Fruit fly (Drosophila melanogaster) whole organism, prepupa: Measurements from ENCODE around the gene Secp43.

ENCODE experiments used
- Blimp-1 ChIP-seq: fragments of 200-800 bp; sonication (Bioruptor generic); optimal IDR thresholded peaks from 3 replicates; lab custom pipeline; 2017; ENCODE audit warnings: missing biosample characterization, missing genetic modification characterization, mild to moderate bottlenecking, moderate library complexity, missing genetic modification reagents
- CG10631 ChIP-seq: fragments of 200-800 bp; sonication (Bioruptor generic); optimal IDR thresholded peaks from 2 replicates; lab custom pipeline; 2016; ENCODE audit warnings: missing biosample characterization, missing genetic modification characterization
- CG10669 ChIP-seq: fragments of 200-800 bp; sonication (Bioruptor generic); optimal IDR thresholded peaks from 3 replicates; lab custom pipeline; 2018; ENCODE audit warnings: missing biosample characterization, mild to moderate bottlenecking, missing genetic modification characterization, moderate library complexity
- CG11294 ChIP-seq: fragments of 200-800 bp; sonication (Bioruptor generic); IDR thresholded peaks from 2 replicates; pipeline ENCODE4 v1.3.6; 2022; ENCODE audit warnings: missing biosample characterization, missing genetic modification characterization
- CG11762 ChIP-seq: fragments of 200-800 bp; sonication (Bioruptor generic); optimal IDR thresholded peaks from 3 replicates; lab custom pipeline; 2016; ENCODE audit warnings: missing biosample characterization, missing genetic modification characterization; ENCODE audit not compliant: insufficient read depth
- CG15336 ChIP-seq: fragments of 200-800 bp; sonication (Bioruptor generic); IDR thresholded peaks from 2 replicates; pipeline ENCODE4 v1.3.6; 2022; ENCODE audit warnings: missing biosample characterization, missing genetic modification characterization
- CG1621 ChIP-seq: fragments of 200-800 bp; sonication (Bioruptor generic); optimal IDR thresholded peaks from 3 replicates; lab custom pipeline; 2018; ENCODE audit warnings: missing biosample characterization, mild to moderate bottlenecking, missing genetic modification characterization
- CG3032 ChIP-seq: fragments of 200-800 bp; optimal IDR thresholded peaks from 2 replicates; lab custom pipeline; 2019; ENCODE audit warnings: missing biosample characterization, mild to moderate bottlenecking, missing genetic modification characterization, moderate library complexity
- CG31627 ChIP-seq: fragments of 200-800 bp; sonication (Bioruptor generic); optimal IDR thresholded peaks from 3 replicates; lab custom pipeline; 2016; ENCODE audit warnings: missing biosample characterization, missing genetic modification characterization
- CG6163 ChIP-seq: fragments of 200-800 bp; sonication (Bioruptor generic); IDR thresholded peaks from 3 replicates; pipeline ENCODE4 v1.3.6; 2022; ENCODE audit warnings: missing biosample characterization, missing genetic modification characterization
- CG6854 ChIP-seq: fragments of 200-800 bp; sonication (Bioruptor generic); optimal IDR thresholded peaks from 2 replicates; lab custom pipeline; 2017; ENCODE audit warnings: missing biosample characterization, mild to moderate bottlenecking, missing genetic modification characterization
- CG7368 ChIP-seq: fragments of 200-800 bp; sonication (Bioruptor generic); optimal IDR thresholded peaks from 3 replicates; lab custom pipeline; 2016; ENCODE audit warnings: missing biosample characterization, missing genetic modification characterization
- CG8119 ChIP-seq: fragments of 200-800 bp; sonication (Bioruptor generic); IDR thresholded peaks from 3 replicates; pipeline ENCODE4 v1.3.6; 2022; ENCODE audit warnings: missing biosample characterization, missing genetic modification characterization
- CG8319 ChIP-seq: fragments of 200-800 bp; sonication (Bioruptor generic); optimal IDR thresholded peaks from 3 replicates; lab custom pipeline; 2016; ENCODE audit warnings: missing biosample characterization, missing genetic modification characterization
- Eip75B ChIP-seq: fragments of 200-800 bp; sonication (Bioruptor generic); optimal IDR thresholded peaks from 3 replicates; lab custom pipeline; 2016; ENCODE audit warnings: missing biosample characterization, missing genetic modification characterization
- Eip78C ChIP-seq: fragments of 200-800 bp; sonication (Bioruptor generic); peaks from one replicate; lab custom pipeline; 2016; ENCODE audit warnings: missing biosample characterization, missing genetic modification characterization
- Eip93F ChIP-seq: fragments of 200-800 bp; sonication (Bioruptor generic); optimal IDR thresholded peaks from 2 replicates; lab custom pipeline; 2016; ENCODE audit warnings: missing biosample characterization, mild to moderate bottlenecking, missing genetic modification characterization
- Ets21C ChIP-seq: fragments of 200-800 bp; sonication (Bioruptor generic); optimal IDR thresholded peaks from 3 replicates; lab custom pipeline; 2016; ENCODE audit warnings: missing biosample characterization, missing genetic modification characterization
- Ets96B ChIP-seq: fragments of 200-800 bp; optimal IDR thresholded peaks from 2 replicates; lab custom pipeline; 2019; ENCODE audit warnings: missing biosample characterization, mild to moderate bottlenecking, missing genetic modification characterization, moderate library complexity
- Gug ChIP-seq: fragments of 200-800 bp; sonication (Bioruptor generic); IDR thresholded peaks from 2 replicates; pipeline ENCODE4 v1.3.6; 2022; ENCODE audit warnings: missing biosample characterization, missing genetic modification characterization
- Hr38 ChIP-seq: sonication (Bioruptor generic); optimal IDR thresholded peaks from 2 replicates; lab custom pipeline; 2016; ENCODE audit warnings: missing biosample characterization, missing genetic modification characterization
- Hr39 ChIP-seq: fragments of 200-800 bp; sonication (Bioruptor generic); optimal IDR thresholded peaks from 2 replicates; lab custom pipeline; 2016; ENCODE audit warnings: missing biosample characterization, missing genetic modification characterization
- Hr4 ChIP-seq: fragments of 200-800 bp; sonication (Bioruptor generic); optimal IDR thresholded peaks from 3 replicates; lab custom pipeline; 2016; ENCODE audit warnings: missing biosample characterization, missing genetic modification characterization
- Met ChIP-seq: fragments of 200-800 bp; sonication (Bioruptor generic); optimal IDR thresholded peaks from 3 replicates; lab custom pipeline; 2016; ENCODE audit warnings: missing biosample characterization, missing genetic modification characterization
- OdsH ChIP-seq: fragments of 200-800 bp; sonication (Bioruptor generic); optimal IDR thresholded peaks from 3 replicates; lab custom pipeline; 2016; ENCODE audit warnings: missing biosample characterization, missing genetic modification characterization
- Smox ChIP-seq: fragments of 200-800 bp; sonication (Bioruptor generic); optimal IDR thresholded peaks from 3 replicates; lab custom pipeline; 2016; ENCODE audit warnings: missing biosample characterization, missing genetic modification characterization
- Sox14 ChIP-seq: fragments of 200-800 bp; sonication (Bioruptor generic); optimal IDR thresholded peaks from 3 replicates; lab custom pipeline; 2016; ENCODE audit warnings: missing biosample characterization, missing genetic modification characterization
- Sox15 ChIP-seq: fragments of 200-800 bp; sonication (Bioruptor generic); optimal IDR thresholded peaks from 3 replicates; lab custom pipeline; 2016; ENCODE audit warnings: missing biosample characterization, missing genetic modification characterization
- achi ChIP-seq: fragments of 200-800 bp; sonication (Bioruptor generic); optimal IDR thresholded peaks from 3 replicates; lab custom pipeline; 2016; ENCODE audit warnings: missing biosample characterization, missing genetic modification characterization
- dsx ChIP-seq: fragments of 200-800 bp; optimal IDR thresholded peaks from 3 replicates; lab custom pipeline; 2019; ENCODE audit warnings: missing biosample characterization, mild to moderate bottlenecking, missing genetic modification characterization, moderate library complexity; ENCODE audit not compliant: poor library complexity, severe bottlenecking
- eg ChIP-seq: fragments of 200-800 bp; sonication (Bioruptor generic); IDR thresholded peaks from 3 replicates; pipeline ENCODE4 v1.3.6; 2022; ENCODE audit warnings: missing biosample characterization, missing genetic modification characterization
- esn ChIP-seq: fragments of 200-800 bp; sonication (Bioruptor generic); optimal IDR thresholded peaks from 2 replicates; lab custom pipeline; 2016; ENCODE audit warnings: missing biosample characterization, mild to moderate bottlenecking, missing genetic modification characterization, moderate library complexity
- fd85E ChIP-seq: fragments of 200-800 bp; sonication (Bioruptor generic); optimal IDR thresholded peaks from 3 replicates; lab custom pipeline; 2016; ENCODE audit warnings: missing biosample characterization, missing genetic modification characterization
- fkh ChIP-seq: fragments of 200-800 bp; sonication (Bioruptor generic); optimal IDR thresholded peaks from 3 replicates; lab custom pipeline; 2017; ENCODE audit warnings: missing biosample characterization, mild to moderate bottlenecking, missing genetic modification characterization, moderate library complexity
- lz ChIP-seq: fragments of 200-800 bp; sonication (Bioruptor generic); optimal IDR thresholded peaks from 3 replicates; lab custom pipeline; 2016; ENCODE audit warnings: missing biosample characterization, missing genetic modification characterization
- net ChIP-seq: fragments of 200-800 bp; sonication (Bioruptor generic); optimal IDR thresholded peaks from 3 replicates; lab custom pipeline; 2016; ENCODE audit warnings: missing biosample characterization, missing genetic modification characterization
- pdm3 ChIP-seq: fragments of 200-800 bp; sonication (Bioruptor generic); optimal IDR thresholded peaks from 3 replicates; lab custom pipeline; 2016; ENCODE audit warnings: missing biosample characterization, missing genetic modification characterization
- salr ChIP-seq, 2 experiments: fragments of 200-800 bp; sonication (Bioruptor generic); optimal IDR thresholded peaks; 3 replicates each; lab custom pipeline; 2016 to 2018; ENCODE audit warnings: missing biosample characterization in 2 of 2, missing genetic modification characterization in 2 of 2, mild to moderate bottlenecking in 1 of 2
- ss ChIP-seq, 2 experiments: fragments of 200-800 bp; sonication (Bioruptor generic); optimal IDR thresholded peaks; 2 replicates in 1 of 2; 3 replicates in 1 of 2; lab custom pipeline; 2017 to 2018; ENCODE audit warnings: mild to moderate bottlenecking in 2 of 2, missing biosample characterization in 2 of 2, missing genetic modification characterization in 2 of 2, moderate library complexity in 1 of 2
- svp ChIP-seq: fragments of 200-800 bp; sonication (Bioruptor generic); peaks from one replicate; lab custom pipeline; 2016; ENCODE audit warnings: missing biosample characterization, missing genetic modification characterization
- topi ChIP-seq: fragments of 200-800 bp; sonication (Bioruptor generic); optimal IDR thresholded peaks from 3 replicates; lab custom pipeline; 2016; ENCODE audit warnings: missing biosample characterization, missing genetic modification characterization
- vri ChIP-seq: fragments of 200-800 bp; sonication (Bioruptor generic); optimal IDR thresholded peaks from 3 replicates; lab custom pipeline; 2016; ENCODE audit warnings: missing biosample characterization, mild to moderate bottlenecking, missing genetic modification characterization

Gene Secp43

dm6 chr2L:4458119-4459056, 4.1 kb upstream of the Secp43 start, which contains the start of gene RpL27A (continued):
- peak; percentile 79 for TF ChIP-seq esn
- peak in 1 of 2 experiments; percentile 78 for TF ChIP-seq salr (GFP tag; optimal IDR thresholded peaks at IDR 0.05; lab: Kevin White, UChicago)
- peak; percentile 69 for TF ChIP-seq achi
- TF ChIP-seq CG11294 (GFP tag; lab: Robert Waterston, UW), result no peak; the same call in 1 of the 2 replicates
- no peak for TF ChIP-seq Gug
- TF ChIP-seq Hr4 (GFP tag; lab: Kevin White, UChicago), result peak; percentile 65
- TF ChIP-seq topi (GFP tag; lab: Kevin White, UChicago), result peak; percentile 58
- no peak for TF ChIP-seq Hr38 (GFP tag; lab: Kevin White, UChicago)
- peak; percentile 49 for TF ChIP-seq Hr39 (GFP tag; lab: Kevin White, UChicago)
- no peak for TF ChIP-seq Eip93F (GFP tag; lab: Kevin White, UChicago)
- TF ChIP-seq CG6163, result peak; percentile 87
- TF ChIP-seq net (GFP tag; lab: Kevin White, UChicago), result peak; percentile 78
- peak; percentile 43 for TF ChIP-seq CG3032 (tag; lab: Kevin White, UChicago)
- peak; percentile 70 for TF ChIP-seq OdsH
- TF ChIP-seq ss (GFP tag; optimal IDR thresholded peaks at IDR 0.05; lab: Kevin White, UChicago), result peak; percentile 70 to 75
- peak; percentile 69 for TF ChIP-seq CG15336 (GFP tag; lab: Robert Waterston, UW)
- TF ChIP-seq CG7368 (GFP tag; lab: Kevin White, UChicago), result peak; percentile 48
- no peak for TF ChIP-seq Ets21C (GFP tag; lab: Kevin White, UChicago)
- peak; percentile 61; the same call in 2 of the 3 replicates for TF ChIP-seq CG8119 (GFP tag; lab: Robert Waterston, UW)
- peak; percentile 72 for TF ChIP-seq lz (GFP tag; lab: Kevin White, UChicago)
- TF ChIP-seq Eip78C (GFP tag; lab: Kevin White, UChicago), result peak; percentile 80
- TF ChIP-seq CG10669 (GFP tag; lab: Kevin White, UChicago), result peak; percentile 55
- TF ChIP-seq vri (GFP tag; lab: Kevin White, UChicago), result peak; percentile 71
- peak; percentile 50 for TF ChIP-seq CG1621 (tag; lab: Kevin White, UChicago)

dm6 chr2L:4456539-4456994, 2.3 kb upstream of the Secp43 start, which contains the start of gene Gs1l:
TSS of gene Gs1l (minus strand) at chr2L:4456807.
- TF ChIP-seq ss (GFP tag; optimal IDR thresholded peaks at IDR 0.05; lab: Kevin White, UChicago) (peak; percentile 16 to 37), net (GFP tag; lab: Kevin White, UChicago) (no peak), topi (GFP tag; lab: Kevin White, UChicago) (peak; percentile 24), CG1621 (tag; lab: Kevin White, UChicago) (peak; percentile 35), esn (peak; percentile 28), Ets21C (GFP tag; lab: Kevin White, UChicago) (no peak), Smox (no peak), salr (GFP tag; optimal IDR thresholded peaks at IDR 0.05; lab: Kevin White, UChicago) (no peak), eg (GFP tag; lab: Robert Waterston, UW) (peak; percentile 53; the same call in 1 of the 3 replicates), Eip75B (GFP tag; lab: Kevin White, UChicago) (peak; percentile 12), CG15336 (GFP tag; lab: Robert Waterston, UW) (0 out of 2 replicates have a peak, but pooled peaks have one; percentile 10), Met (peak; percentile 1), CG6854 (GFP tag; lab: Kevin White, UChicago) (peak; percentile 0), CG3032 (tag; lab: Kevin White, UChicago) (peak; percentile 6), Eip78C (GFP tag; lab: Kevin White, UChicago) (peak; percentile 71), CG6163 (0 out of 3 replicates have a peak, but pooled peaks have one; percentile 26), fkh (no peak), svp (peak; percentile 89), Ets96B (tag; lab: Kevin White, UChicago) (no peak), OdsH (peak; percentile 2), CG10669 (GFP tag; lab: Kevin White, UChicago) (no peak), Blimp-1 (GFP tag; lab: Kevin White, UChicago) (no peak), Hr39 (GFP tag; lab: Kevin White, UChicago) (no peak), CG11762 (GFP tag; lab: Kevin White, UChicago) (no peak), fd85E (GFP tag; lab: Kevin White, UChicago) (no peak), Sox14 (GFP tag; lab: Kevin White, UChicago) (peak; percentile 28), CG10631 (GFP tag; lab: Kevin White, UChicago) (no peak), achi (no peak), CG8119 (GFP tag; lab: Robert Waterston, UW) (no peak), pdm3 (GFP tag; lab: Kevin White, UChicago) (no peak), Sox15 (no peak), CG31627 (GFP tag; lab: Kevin White, UChicago) (no peak), vri (GFP tag; lab: Kevin White, UChicago) (peak; percentile 44), dsx (GFP tag; lab: Kevin White, UChicago) (peak; percentile 80), Hr4 (GFP tag; lab: Kevin White, UChicago) (no peak), CG8319 (GFP tag; lab: Kevin White, UChicago) (no peak)
